Worm (Caenorhabditis elegans) whole organism, L1 larva: ENCODE measurements around the gene syf-3.

Source experiments
- F16B12.6 ChIP-seq: fragments of 150-350 bp; optimal IDR thresholded peaks from 2 replicates; lab custom pipeline; 2014; ENCODE audit warnings: missing biosample characterization, missing genetic modification characterization
- Y116A8C.19 ChIP-seq: sonication (generic microtip); optimal IDR thresholded peaks from 2 replicates; lab custom pipeline; 2016; ENCODE audit warnings: missing compliant biosample characterization, missing genetic modification characterization, borderline replicate concordance
- blmp-1 ChIP-seq: fragments of 150-350 bp; optimal IDR thresholded peaks from 2 replicates; lab custom pipeline; 2014; ENCODE audit warnings: missing biosample characterization, missing genetic modification characterization
- ceh-63 ChIP-seq: fragments of 200-800 bp; sonication (Bioruptor generic); optimal IDR thresholded peaks from 2 replicates; lab custom pipeline; 2018; ENCODE audit warnings: mild to moderate bottlenecking, missing genetic modification characterization, missing compliant biosample characterization
- ceh-82 ChIP-seq, 3 experiments: fragments of 150-350 bp in 1 of 3; sonication (generic microtip) in 2 of 3; optimal IDR thresholded peaks; 2 replicates each; lab custom pipeline; 2014 to 2017; ENCODE audit warnings: missing biosample characterization in 3 of 3, missing genetic modification characterization in 3 of 3
- ceh-90 ChIP-seq: sonication (generic microtip); optimal IDR thresholded peaks from 2 replicates; lab custom pipeline; 2016; ENCODE audit warnings: missing genetic modification characterization, missing compliant biosample characterization
- ces-1 ChIP-seq: fragments of 150-350 bp; optimal IDR thresholded peaks from 2 replicates; lab custom pipeline; 2014; ENCODE audit warnings: missing biosample characterization, missing genetic modification reagents, missing genetic modification characterization
- efl-1 ChIP-seq, 4 experiments: fragments of 150-350 bp; optimal IDR thresholded peaks in 3 of 4; peaks in 1 of 4; 1 replicate in 1 of 4; 2 replicates in 3 of 4; lab custom pipeline; 2014; ENCODE audit warnings: missing biosample characterization in 2 of 4, missing genetic modification characterization in 2 of 4, missing genetic modification reagents in 2 of 4
- efl-3 ChIP-seq: fragments of 200-800 bp; sonication (Bioruptor generic); optimal IDR thresholded peaks from 2 replicates; lab custom pipeline; 2018; ENCODE audit warnings: mild to moderate bottlenecking, missing genetic modification characterization, missing compliant biosample characterization
- elt-3 ChIP-seq, 6 experiments: fragments of 150-350 bp in 1 of 6; sonication (generic microtip); optimal IDR thresholded peaks; 2 replicates each; lab custom pipeline; 2017 to 2018; ENCODE audit warnings: missing biosample characterization in 6 of 6, missing genetic modification characterization in 6 of 6, inconsistent platforms in 1 of 6
- ets-5 ChIP-seq: fragments of 200-800 bp; sonication (Bioruptor generic); IDR thresholded peaks from 2 replicates; pipeline ENCODE4 v1.3.6; 2022; ENCODE audit warnings: missing genetic modification characterization, missing compliant biosample characterization
- fkh-10 ChIP-seq: sonication (generic microtip); optimal IDR thresholded peaks from 2 replicates; lab custom pipeline; 2017; ENCODE audit warnings: missing biosample characterization, missing genetic modification reagents, missing genetic modification characterization
- fkh-4 ChIP-seq: sonication (generic microtip); optimal IDR thresholded peaks from 2 replicates; lab custom pipeline; 2016; ENCODE audit warnings: missing compliant biosample characterization, missing genetic modification characterization, borderline replicate concordance
- fkh-8 ChIP-seq: sonication (generic microtip); optimal IDR thresholded peaks from 2 replicates; lab custom pipeline; 2016; ENCODE audit warnings: mild to moderate bottlenecking, missing genetic modification characterization, missing compliant biosample characterization
- fos-1 ChIP-seq: fragments of 150-350 bp; optimal IDR thresholded peaks from 2 replicates; lab custom pipeline; 2014; ENCODE audit warnings: missing biosample characterization, missing genetic modification characterization
- hlh-4 ChIP-seq: sonication (generic microtip); optimal IDR thresholded peaks from 2 replicates; lab custom pipeline; 2016; ENCODE audit warnings: mild to moderate bottlenecking, missing genetic modification characterization, missing compliant biosample characterization
- hpl-2 ChIP-seq: fragments of 150-350 bp; optimal IDR thresholded peaks from 2 replicates; lab custom pipeline; 2014; ENCODE audit warnings: missing biosample characterization, missing genetic modification reagents, missing genetic modification characterization
- lin-13 ChIP-seq: fragments of 150-350 bp; optimal IDR thresholded peaks from 2 replicates; lab custom pipeline; 2014; ENCODE audit warnings: missing biosample characterization, missing genetic modification reagents, missing genetic modification characterization
- lin-14 ChIP-seq: fragments of 200-800 bp; sonication (Bioruptor generic); optimal IDR thresholded peaks from 2 replicates; lab custom pipeline; 2018; ENCODE audit warnings: mild to moderate bottlenecking, missing genetic modification characterization, moderate library complexity, missing compliant biosample characterization
- lin-39 ChIP-seq: fragments of 150-350 bp; optimal IDR thresholded peaks from 2 replicates; lab custom pipeline; 2014; ENCODE audit warnings: missing biosample characterization, missing genetic modification reagents, missing genetic modification characterization
- mdl-1 ChIP-seq, 2 experiments: fragments of 150-350 bp; optimal IDR thresholded peaks; 2 replicates each; lab custom pipeline; 2014 to 2017; ENCODE audit warnings: missing biosample characterization in 2 of 2, missing genetic modification characterization in 2 of 2, inconsistent platforms in 1 of 2
- mef-2 ChIP-seq: fragments of 150-350 bp; optimal IDR thresholded peaks from 2 replicates; lab custom pipeline; 2014; ENCODE audit warnings: missing biosample characterization, missing genetic modification characterization
- mep-1 ChIP-seq: fragments of 150-350 bp; optimal IDR thresholded peaks from 2 replicates; lab custom pipeline; 2014; ENCODE audit warnings: missing biosample characterization, missing genetic modification characterization
- nhr-11 ChIP-seq: fragments of 150-350 bp; optimal IDR thresholded peaks from 2 replicates; lab custom pipeline; 2014; ENCODE audit warnings: missing biosample characterization, missing genetic modification characterization
- nhr-19 ChIP-seq: fragments of 200-800 bp; sonication (Bioruptor generic); conservative IDR thresholded peaks from 2 replicates; pipeline ENCODE4 v1.3.6; 2022; ENCODE audit warnings: missing genetic modification characterization, missing compliant biosample characterization
- nhr-237 ChIP-seq: fragments of 150-350 bp; optimal IDR thresholded peaks from 2 replicates; lab custom pipeline; 2014; ENCODE audit warnings: missing biosample characterization, missing genetic modification characterization
- nhr-85 ChIP-seq: sonication (generic microtip); peaks from one replicate; lab custom pipeline; 2016; ENCODE audit warnings: missing genetic modification characterization, inconsistent platforms, missing compliant biosample characterization
- nhr-90 ChIP-seq: sonication (generic microtip); optimal IDR thresholded peaks from 2 replicates; lab custom pipeline; 2016; ENCODE audit warnings: mild to moderate bottlenecking, missing genetic modification characterization, missing compliant biosample characterization; ENCODE audit not compliant: poor library complexity
- pax-3 ChIP-seq: fragments of 200-800 bp; sonication (Bioruptor generic); optimal IDR thresholded peaks from 2 replicates; lab custom pipeline; 2018; ENCODE audit warnings: mild to moderate bottlenecking, missing genetic modification characterization, moderate library complexity, missing compliant biosample characterization
- rnt-1 ChIP-seq: sonication (generic microtip); optimal IDR thresholded peaks from 2 replicates; lab custom pipeline; 2016; ENCODE audit warnings: mild to moderate bottlenecking, missing genetic modification characterization, moderate library complexity, missing compliant biosample characterization
- snpc-4 ChIP-seq: fragments of 150-350 bp; optimal IDR thresholded peaks from 2 replicates; lab custom pipeline; 2014; ENCODE audit warnings: missing biosample characterization, missing genetic modification characterization
- sox-4 ChIP-seq: sonication (generic microtip); optimal IDR thresholded peaks from 2 replicates; lab custom pipeline; 2016; ENCODE audit warnings: missing genetic modification characterization, missing compliant biosample characterization
- swsn-7 ChIP-seq: sonication (generic microtip); optimal IDR thresholded peaks from 2 replicates; lab custom pipeline; 2016; ENCODE audit warnings: missing genetic modification characterization, missing compliant biosample characterization
- unc-130 ChIP-seq: fragments of 150-350 bp; optimal IDR thresholded peaks from 2 replicates; lab custom pipeline; 2017; ENCODE audit warnings: missing biosample characterization, missing genetic modification characterization, inconsistent platforms
- unc-30 ChIP-seq: sonication (generic microtip); optimal IDR thresholded peaks from 2 replicates; lab custom pipeline; 2017; ENCODE audit warnings: missing biosample characterization, missing genetic modification characterization
- unc-62 ChIP-seq: fragments of 150-350 bp; optimal IDR thresholded peaks from 2 replicates; lab custom pipeline; 2014; ENCODE audit warnings: missing biosample characterization, missing genetic modification reagents, missing genetic modification characterization
- vab-15 ChIP-seq: sonication (generic microtip); optimal IDR thresholded peaks from 2 replicates; lab custom pipeline; 2017; ENCODE audit warnings: missing genotype, mild to moderate bottlenecking, missing genetic modification characterization, missing compliant biosample characterization
- xbp-1 ChIP-seq: sonication (generic microtip); optimal IDR thresholded peaks from 2 replicates; lab custom pipeline; 2016; ENCODE audit warnings: missing genetic modification characterization, missing compliant biosample characterization
- ztf-4 ChIP-seq: fragments of 150-350 bp; optimal IDR thresholded peaks from 2 replicates; lab custom pipeline; 2014; ENCODE audit warnings: missing biosample characterization, missing genetic modification characterization

The syf-3 gene

ce11 chrV:5972582-5972981 is 32.8 kb downstream of the syf-3 start:
- TF ChIP-seq efl-3 (GFP tag; lab: Kevin White, UChicago) (no peak), swsn-7 (tag; lab: Kevin White, UChicago) (no peak)

ce11 chrV:5973713-5974112 is 33.9 kb downstream of the syf-3 start:
- no peak for TF ChIP-seq ztf-4
- TF ChIP-seq hpl-2 (GFP tag; lab: Kevin White, UChicago), result no peak
- no peak for TF ChIP-seq hlh-4 (tag; lab: Kevin White, UChicago)
- no peak for TF ChIP-seq mef-2
- no peak for TF ChIP-seq nhr-11 (tag; lab: Kevin White, UChicago)

DNA sequence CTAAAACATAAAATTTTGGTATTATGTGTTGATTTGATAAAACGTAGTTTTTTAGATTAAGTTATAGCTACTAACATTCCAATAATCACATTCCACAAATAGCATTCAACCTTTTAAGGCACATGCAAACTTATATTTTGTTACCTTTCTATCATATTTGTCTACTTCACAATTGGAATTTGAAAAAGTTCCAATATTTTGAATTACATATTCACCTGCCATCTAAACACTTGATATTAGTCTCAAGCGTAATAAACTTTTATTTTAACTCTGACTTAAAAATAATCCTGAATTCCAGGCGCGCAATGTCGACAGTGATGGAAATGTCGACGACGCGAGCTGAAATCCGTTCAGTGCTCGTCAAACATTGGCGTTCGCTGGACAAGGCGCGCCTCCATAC is 35.9 kb downstream of the syf-3 start, which contains the start of gene acy-2:
Gene acy-2, plus strand, starts transcription at position 301 of the 400 bp plus-strand sequence.
- no peak for TF ChIP-seq xbp-1 (tag; lab: Kevin White, UChicago)
- no peak for TF ChIP-seq vab-15
- TF ChIP-seq fkh-8 (tag; lab: Kevin White, UChicago), result no peak
- no peak for TF ChIP-seq ces-1 (GFP tag; lab: Kevin White, UChicago)
- TF ChIP-seq unc-62 (GFP tag; lab: Kevin White, UChicago), result no peak
- TF ChIP-seq ets-5 (GFP tag; lab: Robert Waterston, UW), result no peak
- TF ChIP-seq lin-39, result no peak

ce11 chrV:5982722-5983121 is 42.9 kb downstream of the syf-3 start:
- peak; percentile 64 for TF ChIP-seq blmp-1 (tag; lab: Kevin White, UChicago)
- no peak for TF ChIP-seq ceh-90 (tag; lab: Kevin White, UChicago)
- TF ChIP-seq nhr-19, result no peak
- no peak for TF ChIP-seq fos-1 (tag; lab: Kevin White, UChicago)
- TF ChIP-seq sox-4 (tag; lab: Kevin White, UChicago), result no peak
- no peak for TF ChIP-seq ceh-82 (tag; optimal IDR thresholded peaks at IDR 0.05; lab: Kevin White, UChicago)
- TF ChIP-seq snpc-4, result no peak

- TF ChIP-seq efl-1 (optimal IDR thresholded peaks at IDR 0.05; lab: Kevin White, UChicago), result no peak
- peak in 1 of 2 experiments; percentile 46 for TF ChIP-seq efl-1 (GFP tag; optimal IDR thresholded peaks at IDR 0.05 in 1 of 2; lab: Kevin White, UChicago)
- TF ChIP-seq Y116A8C.19 (tag; lab: Kevin White, UChicago), result no peak
- TF ChIP-seq F16B12.6, result no peak
- no peak for TF ChIP-seq blmp-1 (tag; lab: Kevin White, UChicago)
- no peak for TF ChIP-seq nhr-90 (tag; lab: Kevin White, UChicago)
- TF ChIP-seq nhr-237 (tag; lab: Kevin White, UChicago), result no peak
- no peak for TF ChIP-seq nhr-85 (tag; lab: Kevin White, UChicago)
- TF ChIP-seq mep-1 (tag; lab: Kevin White, UChicago), result no peak
- TF ChIP-seq, all 84 proteins: peak for 1
These were observed 43.6 kb downstream of the syf-3 start, which contains the start of gene dhs-16 for ce11 chrV:5983380-5983779. Gene dhs-16, plus strand, starts transcription at chrV:5983745.

DNA sequence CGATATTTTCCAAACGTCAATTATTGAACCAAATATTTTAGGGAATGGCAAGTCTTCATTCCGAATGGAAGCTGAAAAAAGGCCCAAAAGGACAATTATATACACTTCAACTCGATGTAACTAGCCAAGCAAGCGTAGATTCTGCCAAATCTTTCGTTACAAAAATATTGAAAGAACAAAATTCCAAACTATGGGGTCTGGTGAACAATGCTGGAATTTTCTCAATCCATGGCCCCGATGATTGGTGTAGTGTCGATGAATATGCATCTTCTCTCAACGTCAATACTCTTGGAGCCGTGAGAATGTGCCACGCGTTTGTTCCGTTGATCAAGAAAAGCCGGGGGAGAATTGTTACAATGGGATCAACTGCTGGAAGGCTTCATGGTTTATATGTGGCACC is 44.4 kb downstream of the syf-3 start:
- TF ChIP-seq unc-30 (tag; lab: Kevin White, UChicago) (no peak), unc-62 (GFP tag; lab: Kevin White, UChicago) (no peak), lin-14 (GFP tag; lab: Kevin White, UChicago) (no peak), pax-3 (tag; lab: Kevin White, UChicago) (no peak), efl-3 (GFP tag; lab: Kevin White, UChicago) (no peak), elt-3 (tag; optimal IDR thresholded peaks at IDR 0.05; lab: Kevin White, UChicago) (no peak), nhr-90 (tag; lab: Kevin White, UChicago) (no peak), ztf-4 (no peak), ceh-90 (tag; lab: Kevin White, UChicago) (no peak), vab-15 (no peak), fkh-4 (no peak), mdl-1 (tag; optimal IDR thresholded peaks at IDR 0.05; lab: Kevin White, UChicago) (no peak), rnt-1 (tag; lab: Kevin White, UChicago) (no peak), efl-1 (optimal IDR thresholded peaks at IDR 0.05; lab: Kevin White, UChicago) (no peak), efl-1 (GFP tag; optimal IDR thresholded peaks at IDR 0.05 in 1 of 2; lab: Kevin White, UChicago) (no peak), fkh-10 (GFP tag; lab: Kevin White, UChicago) (no peak), lin-13 (no peak), ceh-82 (tag; optimal IDR thresholded peaks at IDR 0.05; lab: Kevin White, UChicago) (no peak), unc-130 (tag; lab: Kevin White, UChicago) (no peak), ceh-63 (GFP tag; lab: Kevin White, UChicago) (no peak), fkh-8 (tag; lab: Kevin White, UChicago) (no peak)
